Worm (Caenorhabditis elegans) whole organism, L2 larva: ENCODE results near the gene bris-1.

ENCODE experiments used
- C34F6.9 ChIP-seq: fragments of 150-350 bp; optimal IDR thresholded peaks from 2 replicates; lab custom pipeline; 2014; ENCODE audit warnings: missing biosample characterization, missing genetic modification characterization
- F13H6.1 ChIP-seq: sonication (generic microtip); optimal IDR thresholded peaks from 2 replicates; lab custom pipeline; 2016; ENCODE audit warnings: missing genetic modification characterization, missing compliant biosample characterization
- R02D3.7 ChIP-seq: fragments of 150-350 bp; optimal IDR thresholded peaks from 2 replicates; lab custom pipeline; 2014; ENCODE audit warnings: missing biosample characterization, missing genetic modification characterization
- aly-2 ChIP-seq: fragments of 150-350 bp; optimal IDR thresholded peaks from 2 replicates; lab custom pipeline; 2014; ENCODE audit warnings: missing biosample characterization, missing genetic modification characterization
- ama-1 ChIP-seq: fragments of 150-350 bp; optimal IDR thresholded peaks from 2 replicates; lab custom pipeline; 2018; ENCODE audit warnings: inconsistent platforms
- blmp-1 ChIP-seq: sonication (generic microtip); optimal IDR thresholded peaks from 2 replicates; lab custom pipeline; 2017; ENCODE audit warnings: missing genetic modification characterization, mild to moderate bottlenecking, missing compliant biosample characterization, antibody characterized with exemption, moderate library complexity; ENCODE audit not compliant: insufficient read depth
- ceh-16 ChIP-seq: fragments of 150-350 bp; optimal IDR thresholded peaks from 2 replicates; lab custom pipeline; 2014; ENCODE audit warnings: missing biosample characterization, missing genetic modification characterization
- ceh-82 ChIP-seq: fragments of 150-350 bp; optimal IDR thresholded peaks from 2 replicates; lab custom pipeline; 2014; ENCODE audit warnings: missing biosample characterization, missing genetic modification characterization
- crh-2 ChIP-seq: sonication (generic microtip); optimal IDR thresholded peaks from 2 replicates; lab custom pipeline; 2017; ENCODE audit warnings: missing biosample characterization, missing genetic modification characterization
- dmd-4 ChIP-seq: sonication (generic microtip); optimal IDR thresholded peaks from 2 replicates; lab custom pipeline; 2017; ENCODE audit warnings: missing biosample characterization, missing genetic modification characterization
- egl-27 ChIP-seq: sonication (generic microtip); optimal IDR thresholded peaks from 3 replicates; lab custom pipeline; 2017; ENCODE audit warnings: missing biosample characterization, missing genetic modification reagents, missing genetic modification characterization
- elt-1 ChIP-seq: fragments of 150-350 bp; optimal IDR thresholded peaks from 2 replicates; lab custom pipeline; 2014; ENCODE audit warnings: missing biosample characterization, missing genetic modification characterization
- elt-3 ChIP-seq: sonication (generic microtip); optimal IDR thresholded peaks from 2 replicates; lab custom pipeline; 2017; ENCODE audit warnings: missing biosample characterization, missing genetic modification characterization
- fos-1 ChIP-seq: fragments of 150-350 bp; optimal IDR thresholded peaks from 2 replicates; lab custom pipeline; 2014; ENCODE audit warnings: missing biosample characterization, missing genetic modification characterization
- gmeb-1 ChIP-seq: fragments of 150-350 bp; optimal IDR thresholded peaks from 2 replicates; lab custom pipeline; 2014; ENCODE audit warnings: missing biosample characterization, missing genetic modification characterization
- lin-11 ChIP-seq: fragments of 150-350 bp; sonication (generic microtip); optimal IDR thresholded peaks from 2 replicates; lab custom pipeline; 2014; ENCODE audit warnings: missing biosample characterization, missing genetic modification characterization, inconsistent platforms, mixed read lengths
- lin-13 ChIP-seq: fragments of 150-350 bp; optimal IDR thresholded peaks from 2 replicates; lab custom pipeline; 2014; ENCODE audit warnings: missing biosample characterization, missing genetic modification reagents, missing genetic modification characterization
- mab-5 ChIP-seq: fragments of 150-350 bp; optimal IDR thresholded peaks from 2 replicates; lab custom pipeline; 2014; ENCODE audit warnings: missing biosample characterization, missing genetic modification characterization
- mbf-1 ChIP-seq: sonication (generic microtip); optimal IDR thresholded peaks from 2 replicates; lab custom pipeline; 2017; ENCODE audit warnings: missing biosample characterization, missing genetic modification characterization
- mdl-1 ChIP-seq, 2 experiments: fragments of 150-350 bp in 1 of 2; sonication (generic microtip) in 1 of 2; optimal IDR thresholded peaks; 2 replicates each; lab custom pipeline; 2017; ENCODE audit warnings: missing biosample characterization in 2 of 2, missing genetic modification characterization in 2 of 2
- nhr-12 ChIP-seq: fragments of 150-350 bp; optimal IDR thresholded peaks from 2 replicates; lab custom pipeline; 2014; ENCODE audit warnings: missing biosample characterization, missing genetic modification characterization
- nhr-21 ChIP-seq: fragments of 150-350 bp; optimal IDR thresholded peaks from 2 replicates; lab custom pipeline; 2014; ENCODE audit warnings: missing biosample characterization, missing genetic modification characterization
- nhr-23 ChIP-seq: fragments of 150-350 bp; optimal IDR thresholded peaks from 2 replicates; lab custom pipeline; 2014; ENCODE audit warnings: missing biosample characterization, missing genetic modification reagents, missing genetic modification characterization
- nhr-25 ChIP-seq: fragments of 150-350 bp; sonication (generic microtip); optimal IDR thresholded peaks from 3 replicates; lab custom pipeline; 2014; ENCODE audit warnings: missing biosample characterization, missing genetic modification characterization
- nhr-6 ChIP-seq: fragments of 150-350 bp; optimal IDR thresholded peaks from 2 replicates; lab custom pipeline; 2014; ENCODE audit warnings: missing biosample characterization, missing genetic modification characterization
- sem-4 ChIP-seq: fragments of 150-350 bp; optimal IDR thresholded peaks from 2 replicates; lab custom pipeline; 2014; ENCODE audit warnings: missing biosample characterization, missing genetic modification reagents, missing genetic modification characterization
- skn-1 ChIP-seq: sonication (generic microtip); optimal IDR thresholded peaks from 2 replicates; lab custom pipeline; 2017; ENCODE audit warnings: missing biosample characterization, missing genetic modification characterization
- sma-3 ChIP-seq: sonication (generic microtip); optimal IDR thresholded peaks from 2 replicates; lab custom pipeline; 2016; ENCODE audit warnings: missing genetic modification reagents, missing genetic modification characterization, missing compliant biosample characterization
- snpc-4 ChIP-seq: fragments of 150-350 bp; optimal IDR thresholded peaks from 2 replicates; lab custom pipeline; 2014; ENCODE audit warnings: missing biosample characterization, missing genetic modification characterization
- unc-39 ChIP-seq: fragments of 150-350 bp; optimal IDR thresholded peaks from 2 replicates; lab custom pipeline; 2014; ENCODE audit warnings: missing biosample characterization, missing genetic modification characterization
- unc-55 ChIP-seq: fragments of 150-350 bp; sonication (generic microtip); optimal IDR thresholded peaks from 3 replicates; lab custom pipeline; 2014; ENCODE audit warnings: missing biosample characterization, missing genetic modification reagents, missing genetic modification characterization
- ztf-1 ChIP-seq: fragments of 200-800 bp; sonication (Bioruptor generic); conservative IDR thresholded peaks from 2 replicates; pipeline ENCODE4 v1.3.6; 2022; ENCODE audit warnings: missing genetic modification characterization, missing compliant biosample characterization
- ztf-11 ChIP-seq: sonication (generic microtip); optimal IDR thresholded peaks from 2 replicates; lab custom pipeline; 2017; ENCODE audit warnings: missing biosample characterization, missing genetic modification characterization
- ztf-4 ChIP-seq: fragments of 150-350 bp; optimal IDR thresholded peaks from 2 replicates; lab custom pipeline; 2014; ENCODE audit warnings: missing biosample characterization, missing genetic modification characterization

The bris-1 gene

DNA sequence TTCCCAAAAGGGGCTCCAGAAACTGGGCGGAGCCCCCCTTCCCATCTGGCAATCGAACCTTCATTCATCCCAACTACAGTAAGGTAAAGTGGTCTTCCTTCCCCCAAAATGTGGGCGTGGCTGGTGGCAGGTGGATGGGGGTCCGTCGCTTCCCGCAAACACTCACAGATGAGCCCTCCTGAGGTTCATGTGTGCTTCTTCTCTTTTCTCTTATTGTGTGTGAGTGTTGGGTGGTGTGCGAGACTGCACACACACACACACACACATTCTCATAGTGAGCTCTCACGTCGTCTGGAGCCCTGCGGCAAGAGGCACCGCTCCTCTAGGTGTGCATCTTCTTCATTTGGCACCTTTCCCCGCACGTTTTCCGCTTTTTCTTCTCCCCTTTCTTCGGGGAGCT is 35.5 kb upstream of the bris-1 start:
- TF ChIP-seq fos-1 (no peak), unc-55 (peak; percentile 59)

DNA sequence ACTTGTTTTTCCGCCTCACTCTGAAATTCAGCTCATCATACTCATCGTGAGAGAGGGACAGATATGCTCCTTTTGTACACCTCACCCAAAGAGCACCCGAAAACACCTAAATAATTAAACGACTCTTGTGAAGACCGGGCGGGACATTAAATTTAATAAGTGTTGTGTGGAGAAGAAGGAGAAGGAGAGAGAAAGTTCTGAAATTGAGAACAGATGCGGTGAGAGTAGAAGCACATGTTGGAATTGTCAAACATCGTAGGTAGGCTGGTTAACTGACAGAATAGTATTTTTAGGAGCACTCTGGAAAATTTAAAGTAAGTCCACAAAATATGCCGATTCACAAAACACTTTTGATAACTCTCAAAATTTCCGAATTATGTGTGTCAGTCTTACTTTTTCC is 34.4 kb upstream of the bris-1 start:
- TF ChIP-seq mab-5 (tag; lab: Kevin White, UChicago): no peak
- TF ChIP-seq C34F6.9 (tag; lab: Kevin White, UChicago): no peak
- no peak for TF ChIP-seq nhr-23 (tag; lab: Kevin White, UChicago)

DNA sequence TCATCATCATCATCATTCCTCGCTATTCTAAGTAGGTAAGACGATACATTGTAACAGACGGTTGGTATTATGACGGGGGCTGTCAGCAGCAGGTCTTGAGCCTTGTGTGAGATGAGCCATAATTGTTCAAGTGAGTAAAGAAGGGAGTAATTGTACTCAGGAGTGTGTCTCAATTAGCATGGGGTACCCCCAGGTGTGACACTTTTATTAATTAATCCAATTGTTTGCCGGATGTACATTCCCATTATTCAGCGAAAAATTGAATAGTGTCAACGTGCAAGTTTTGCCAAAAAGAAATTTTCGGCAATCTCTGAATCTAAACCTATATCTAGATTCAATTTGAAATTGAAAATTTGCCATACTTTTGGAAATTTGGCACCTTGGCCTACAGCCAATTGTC is 29.9 kb upstream of the bris-1 start:
- TF ChIP-seq sma-3 (GFP tag; lab: Kevin White, UChicago) (no peak), ama-1 (no peak), skn-1 (no peak), lin-11 (tag; lab: Kevin White, UChicago) (no peak), nhr-6 (tag; lab: Kevin White, UChicago) (no peak), fos-1 (no peak), unc-55 (no peak), nhr-21 (tag; lab: Kevin White, UChicago) (no peak), lin-13 (GFP tag; lab: Kevin White, UChicago) (no peak), snpc-4 (tag; lab: Kevin White, UChicago) (no peak), mab-5 (tag; lab: Kevin White, UChicago) (no peak), ztf-4 (tag; lab: Kevin White, UChicago) (no peak), aly-2 (tag; lab: Kevin White, UChicago) (no peak), dmd-4 (tag; lab: Kevin White, UChicago) (no peak), nhr-25 (no peak), blmp-1 (tag; lab: Kevin White, UChicago) (no peak), ztf-1 (GFP tag; lab: Robert Waterston, UW) (no peak), sem-4 (tag; lab: Kevin White, UChicago) (no peak), crh-2 (tag; lab: Kevin White, UChicago) (no peak), ceh-16 (no peak)

DNA sequence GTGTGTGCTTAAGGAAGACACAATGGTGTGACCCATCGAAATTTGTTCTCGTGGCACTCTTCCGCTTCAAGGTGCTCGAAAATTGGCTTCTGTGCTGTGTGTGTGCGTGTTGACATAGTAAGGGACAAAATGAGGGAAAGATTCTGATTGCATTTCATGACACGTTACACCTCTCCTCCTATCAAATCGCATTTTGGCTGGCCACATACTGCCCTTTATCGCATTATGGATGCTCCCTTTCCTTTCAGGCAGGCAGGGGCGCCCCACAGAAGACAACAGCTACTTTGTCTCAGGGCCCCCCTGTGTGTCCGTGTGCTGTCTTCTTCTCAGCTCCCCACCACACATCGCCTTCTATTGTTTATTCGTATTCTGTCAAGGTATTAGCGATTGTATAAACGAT is 28.4 kb upstream of the bris-1 start:
- TF ChIP-seq ztf-11 (tag; lab: Kevin White, UChicago): no peak
- no peak for TF ChIP-seq nhr-12 (tag; lab: Kevin White, UChicago)
- no peak for TF ChIP-seq mbf-1 (tag; lab: Kevin White, UChicago)
- no peak for TF ChIP-seq elt-1 (tag; lab: Kevin White, UChicago)
- TF ChIP-seq fos-1: no peak
- TF ChIP-seq ceh-82 (tag; lab: Kevin White, UChicago): no peak
- no peak for TF ChIP-seq mab-5 (tag; lab: Kevin White, UChicago)
- no peak for TF ChIP-seq elt-3 (tag; lab: Kevin White, UChicago)
- TF ChIP-seq aly-2 (tag; lab: Kevin White, UChicago): no peak
- TF ChIP-seq unc-39 (tag; lab: Kevin White, UChicago): no peak

DNA sequence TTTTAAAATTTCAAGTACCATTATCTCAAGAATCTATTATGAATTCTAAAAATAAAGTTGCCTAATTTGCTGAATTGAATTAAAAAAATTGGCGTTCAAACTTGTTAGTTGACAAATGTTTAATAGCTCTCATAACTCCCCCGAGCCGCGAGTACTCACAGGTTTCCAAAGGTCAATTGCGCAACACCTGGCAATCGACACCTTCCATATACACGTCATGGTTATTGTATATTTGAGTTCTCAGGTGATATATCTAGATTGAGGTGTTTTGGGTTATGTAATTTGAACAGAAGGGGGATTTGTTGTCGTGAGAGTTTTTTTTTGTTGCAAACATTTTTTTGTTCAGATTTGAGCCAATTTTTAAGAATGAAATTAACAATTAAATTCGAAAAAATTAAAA is 25.5 kb upstream of the bris-1 start:
- TF ChIP-seq elt-1 (tag; lab: Kevin White, UChicago) (no peak), nhr-23 (tag; lab: Kevin White, UChicago) (no peak), egl-27 (tag; lab: Kevin White, UChicago) (no peak), R02D3.7 (tag; lab: Kevin White, UChicago) (no peak), dmd-4 (tag; lab: Kevin White, UChicago) (no peak), mab-5 (tag; lab: Kevin White, UChicago) (no peak), blmp-1 (tag; lab: Kevin White, UChicago) (no peak), mdl-1 (tag; optimal IDR thresholded peaks at IDR 0.05; lab: Kevin White, UChicago) (no peak), F13H6.1 (no peak), gmeb-1 (tag; lab: Kevin White, UChicago) (no peak)

DNA sequence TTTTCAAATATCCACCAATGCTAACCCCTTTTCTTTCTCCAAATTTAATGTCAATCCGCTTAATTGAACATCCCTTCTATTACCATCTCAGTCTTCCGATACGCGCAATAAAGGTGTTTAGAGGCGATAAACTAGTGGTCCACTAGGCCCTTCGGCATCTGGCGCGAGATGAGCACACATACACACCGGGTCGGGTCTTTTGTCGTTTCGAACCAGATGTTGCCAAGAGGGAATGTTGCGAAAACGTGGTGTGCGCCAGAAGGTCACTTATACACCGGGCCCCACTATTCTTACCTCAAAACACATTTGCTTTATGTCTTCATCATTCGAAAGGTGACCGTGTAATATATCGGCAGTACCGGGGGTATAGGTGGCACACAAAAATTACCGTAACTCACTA is 24.9 kb upstream of the bris-1 start:
- TF ChIP-seq mab-5 (tag; lab: Kevin White, UChicago): no peak
- no peak for TF ChIP-seq nhr-25
- no peak for TF ChIP-seq ceh-82 (tag; lab: Kevin White, UChicago)
- TF ChIP-seq R02D3.7 (tag; lab: Kevin White, UChicago): no peak
- TF ChIP-seq, all 48 proteins: peak for 0
